Fruit fly (Drosophila melanogaster) whole organism, embryonic: ENCODE data around the gene Mybbp1A.

ENCODE experiments used
- Aef1 ChIP-seq: fragments of 200-800 bp; sonication (Bioruptor generic); IDR thresholded peaks from 3 replicates; pipeline ENCODE4 v1.3.6; 2022; ENCODE audit warnings: missing biosample characterization, missing genetic modification characterization
- BtbVII ChIP-seq: fragments of 200-800 bp; sonication (Bioruptor generic); optimal IDR thresholded peaks from 3 replicates; lab custom pipeline; 2017; ENCODE audit warnings: missing biosample characterization, mild to moderate bottlenecking, missing genetic modification characterization
- CG10979 ChIP-seq: fragments of 200-800 bp; sonication (Bioruptor generic); optimal IDR thresholded peaks from 2 replicates; lab custom pipeline; 2018; ENCODE audit warnings: missing biosample characterization, mild to moderate bottlenecking, missing genetic modification characterization, moderate library complexity
- CG11560 ChIP-seq: fragments of 200-800 bp; sonication (Bioruptor generic); IDR thresholded peaks from 3 replicates; pipeline ENCODE4 v1.3.6; 2022; ENCODE audit warnings: missing biosample characterization, missing genetic modification characterization
- CG11695 ChIP-seq: fragments of 200-800 bp; sonication (Bioruptor generic); IDR thresholded peaks from 3 replicates; pipeline ENCODE4 v1.3.6; 2022; ENCODE audit warnings: missing biosample characterization, missing genetic modification characterization
- CG12299 ChIP-seq: fragments of 200-800 bp; sonication (Bioruptor generic); optimal IDR thresholded peaks from 2 replicates; lab custom pipeline; 2018; ENCODE audit warnings: missing biosample characterization, mild to moderate bottlenecking, missing genetic modification characterization
- CG13424 ChIP-seq: fragments of 200-800 bp; sonication (Bioruptor generic); optimal IDR thresholded peaks from 2 replicates; lab custom pipeline; 2019; ENCODE audit warnings: missing biosample characterization, mild to moderate bottlenecking, missing genetic modification characterization, moderate library complexity
- CG13624 ChIP-seq: fragments of 200-800 bp; sonication (Bioruptor generic); optimal IDR thresholded peaks from 2 replicates; lab custom pipeline; 2016; ENCODE audit warnings: missing biosample characterization, missing genetic modification characterization
- CG15269 ChIP-seq: fragments of 200-800 bp; sonication (Bioruptor generic); optimal IDR thresholded peaks from 2 replicates; lab custom pipeline; 2018; ENCODE audit warnings: missing biosample characterization, mild to moderate bottlenecking, missing genetic modification characterization, moderate library complexity
- CG15514 ChIP-seq: fragments of 200-800 bp; sonication (Bioruptor generic); optimal IDR thresholded peaks from 3 replicates; lab custom pipeline; 2017; ENCODE audit warnings: missing biosample characterization, missing genetic modification characterization, mild to moderate bottlenecking, moderate library complexity, missing genetic modification reagents
- CG15601 ChIP-seq: fragments of 200-800 bp; sonication (Bioruptor generic); optimal IDR thresholded peaks from 3 replicates; lab custom pipeline; 2019; ENCODE audit warnings: missing biosample characterization, mild to moderate bottlenecking, missing genetic modification characterization, moderate library complexity
- CG16779 ChIP-seq: fragments of 200-800 bp; sonication (Bioruptor generic); IDR thresholded peaks from 2 replicates; pipeline ENCODE4 v1.3.6; 2022; ENCODE audit warnings: missing biosample characterization, missing genetic modification characterization
- CG17829 ChIP-seq: fragments of 200-800 bp; optimal IDR thresholded peaks from 2 replicates; lab custom pipeline; 2019; ENCODE audit warnings: missing biosample characterization, mild to moderate bottlenecking, missing genetic modification characterization, moderate library complexity
- CG18476 ChIP-seq: fragments of 200-800 bp; sonication (Bioruptor generic); optimal IDR thresholded peaks from 2 replicates; lab custom pipeline; 2016; ENCODE audit warnings: missing biosample characterization, mild to moderate bottlenecking, missing genetic modification characterization
- CG18599 ChIP-seq: fragments of 200-800 bp; sonication (Bioruptor generic); optimal IDR thresholded peaks from 3 replicates; lab custom pipeline; 2017; ENCODE audit warnings: missing biosample characterization, missing genetic modification characterization, mild to moderate bottlenecking, moderate library complexity, missing genetic modification reagents
- CG32772 ChIP-seq: fragments of 200-800 bp; sonication (Bioruptor generic); IDR thresholded peaks from 2 replicates; pipeline ENCODE4 v1.3.6; 2022; ENCODE audit warnings: missing biosample characterization, missing genetic modification characterization
- CG3847 ChIP-seq: fragments of 200-800 bp; sonication (Bioruptor generic); IDR thresholded peaks from 2 replicates; pipeline ENCODE4 v1.3.6; 2022; ENCODE audit warnings: missing biosample characterization, missing genetic modification characterization
- CG8388 ChIP-seq: fragments of 200-800 bp; sonication (Bioruptor generic); optimal IDR thresholded peaks from 2 replicates; lab custom pipeline; 2019; ENCODE audit warnings: missing biosample characterization, mild to moderate bottlenecking, missing genetic modification characterization, moderate library complexity
- D19B ChIP-seq: fragments of 200-800 bp; sonication (Bioruptor generic); optimal IDR thresholded peaks from 2 replicates; lab custom pipeline; 2017; ENCODE audit warnings: missing biosample characterization, mild to moderate bottlenecking, missing genetic modification characterization
- Dll ChIP-seq: fragments of 200-800 bp; sonication (Bioruptor generic); IDR thresholded peaks from 4 replicates; pipeline ENCODE4 v1.3.6; 2022; ENCODE audit warnings: missing biosample characterization, missing genetic modification characterization; ENCODE audit not compliant: partially characterized antibody
- Dp ChIP-seq: fragments of 200-800 bp; sonication (Bioruptor generic); optimal IDR thresholded peaks from 2 replicates; lab custom pipeline; 2018; ENCODE audit warnings: missing biosample characterization, mild to moderate bottlenecking, missing genetic modification characterization, moderate library complexity
- Ets65A ChIP-seq: fragments of 200-800 bp; sonication (Bioruptor generic); peaks from one replicate; lab custom pipeline; 2016; ENCODE audit warnings: missing biosample characterization, missing genetic modification characterization
- H2.0 ChIP-seq: fragments of 200-800 bp; sonication (Bioruptor generic); IDR thresholded peaks from 2 replicates; pipeline ENCODE4 v1.3.6; 2022; ENCODE audit warnings: missing biosample characterization, missing genetic modification characterization
- HmgD ChIP-seq: fragments of 200-800 bp; sonication (Bioruptor generic); optimal IDR thresholded peaks from 3 replicates; lab custom pipeline; 2016; ENCODE audit warnings: missing biosample characterization, missing genetic modification characterization
- Lhr ChIP-seq: fragments of 200-800 bp; sonication (Bioruptor generic); optimal IDR thresholded peaks from 3 replicates; lab custom pipeline; 2017; ENCODE audit warnings: mild to moderate bottlenecking, missing biosample characterization, missing genetic modification reagents, missing genetic modification characterization
- Mad ChIP-seq: fragments of 200-800 bp; sonication (Bioruptor generic); optimal IDR thresholded peaks from 2 replicates; lab custom pipeline; 2016; ENCODE audit warnings: missing biosample characterization, missing genetic modification characterization
- Med ChIP-seq: fragments of 200-800 bp; sonication (Bioruptor generic); peaks from one replicate; lab custom pipeline; 2016; ENCODE audit warnings: missing biosample characterization, missing genetic modification characterization, mild to moderate bottlenecking, inconsistent platforms, moderate library complexity
- Myb ChIP-seq: fragments of 200-800 bp; sonication (Bioruptor generic); optimal IDR thresholded peaks from 2 replicates; lab custom pipeline; 2016; ENCODE audit warnings: missing biosample characterization, missing genetic modification characterization
- Ptx1 ChIP-seq: fragments of 200-800 bp; sonication (Bioruptor generic); IDR thresholded peaks from 2 replicates; pipeline ENCODE4 v1.3.6; 2022; ENCODE audit warnings: missing biosample characterization, missing genetic modification characterization
- Ravus ChIP-seq: fragments of 200-800 bp; sonication (Bioruptor generic); IDR thresholded peaks from 2 replicates; pipeline ENCODE4 v1.3.6; 2022; ENCODE audit warnings: missing biosample characterization, missing genetic modification characterization
- Sox100B ChIP-seq: fragments of 200-800 bp; sonication (Bioruptor generic); optimal IDR thresholded peaks from 3 replicates; lab custom pipeline; 2018; ENCODE audit warnings: missing biosample characterization, mild to moderate bottlenecking, missing genetic modification characterization
- ab ChIP-seq: fragments of 200-800 bp; sonication (Bioruptor generic); optimal IDR thresholded peaks from 2 replicates; lab custom pipeline; 2016; ENCODE audit warnings: missing biosample characterization, missing genetic modification characterization
- abd-A ChIP-seq: fragments of 200-800 bp; sonication (Bioruptor generic); optimal IDR thresholded peaks from 3 replicates; lab custom pipeline; 2019; ENCODE audit warnings: missing biosample characterization, mild to moderate bottlenecking, missing genetic modification characterization, moderate library complexity
- ase ChIP-seq: fragments of 200-800 bp; sonication (Bioruptor generic); IDR thresholded peaks from 3 replicates; pipeline ENCODE4 v1.3.6; 2022; ENCODE audit warnings: missing biosample characterization, missing genetic modification characterization
- bbx ChIP-seq: fragments of 200-800 bp; sonication (Bioruptor generic); IDR thresholded peaks from 2 replicates; pipeline ENCODE4 v1.3.6; 2022; ENCODE audit warnings: missing biosample characterization, missing genetic modification characterization; ENCODE audit not compliant: partially characterized antibody
- btn ChIP-seq: fragments of 200-800 bp; sonication (Bioruptor generic); optimal IDR thresholded peaks from 2 replicates; lab custom pipeline; 2016; ENCODE audit warnings: missing biosample characterization, missing genetic modification characterization
- dysf ChIP-seq: fragments of 200-800 bp; sonication (Bioruptor generic); IDR thresholded peaks from 3 replicates; pipeline ENCODE4 v1.3.6; 2022; ENCODE audit warnings: missing biosample characterization, missing genetic modification characterization
- emc ChIP-seq: fragments of 200-800 bp; sonication (Bioruptor generic); optimal IDR thresholded peaks from 2 replicates; lab custom pipeline; 2016; ENCODE audit warnings: missing biosample characterization, missing genetic modification characterization
- fd96Cb ChIP-seq: fragments of 200-800 bp; sonication (Bioruptor generic); optimal IDR thresholded peaks from 2 replicates; lab custom pipeline; 2018; ENCODE audit warnings: missing biosample characterization, mild to moderate bottlenecking, missing genetic modification characterization, moderate library complexity
- gfzf ChIP-seq: fragments of 200-800 bp; sonication (Bioruptor generic); optimal IDR thresholded peaks from 2 replicates; lab custom pipeline; 2016; ENCODE audit warnings: missing biosample characterization, mild to moderate bottlenecking, missing genetic modification characterization, moderate library complexity
- grn ChIP-seq: fragments of 200-800 bp; sonication (Bioruptor generic); optimal IDR thresholded peaks from 3 replicates; lab custom pipeline; 2017; ENCODE audit warnings: missing biosample characterization, missing genetic modification characterization
- gro ChIP-seq: fragments of 200-800 bp; sonication (Bioruptor generic); optimal IDR thresholded peaks from 2 replicates; lab custom pipeline; 2016; ENCODE audit warnings: missing biosample characterization, missing genetic modification characterization
- klu ChIP-seq: fragments of 200-800 bp; sonication (Bioruptor generic); IDR thresholded peaks from 2 replicates; pipeline ENCODE4 v1.3.6; 2022; ENCODE audit warnings: missing biosample characterization, missing genetic modification characterization
- lab ChIP-seq: fragments of 200-800 bp; sonication (Bioruptor generic); optimal IDR thresholded peaks from 3 replicates; lab custom pipeline; 2017; ENCODE audit warnings: missing biosample characterization, missing genetic modification characterization, mild to moderate bottlenecking, moderate library complexity, missing genetic modification reagents
- lbe ChIP-seq: fragments of 200-800 bp; sonication (Bioruptor generic); optimal IDR thresholded peaks from 2 replicates; lab custom pipeline; 2016; ENCODE audit warnings: missing biosample characterization, mild to moderate bottlenecking, missing genetic modification characterization
- lmd ChIP-seq: fragments of 200-800 bp; sonication (Bioruptor generic); IDR thresholded peaks from 2 replicates; pipeline ENCODE4 v1.3.6; 2022; ENCODE audit warnings: missing biosample characterization, missing genetic modification characterization
- pnt ChIP-seq: fragments of 200-800 bp; sonication (Bioruptor generic); optimal IDR thresholded peaks from 3 replicates; lab custom pipeline; 2016; ENCODE audit warnings: missing biosample characterization, missing genetic modification characterization
- row ChIP-seq: fragments of 200-800 bp; sonication (Bioruptor generic); IDR thresholded peaks from 3 replicates; pipeline ENCODE4 v1.3.6; 2022; ENCODE audit warnings: missing biosample characterization, missing genetic modification characterization
- trem ChIP-seq: fragments of 200-800 bp; optimal IDR thresholded peaks from 3 replicates; lab custom pipeline; 2019; ENCODE audit warnings: missing biosample characterization, mild to moderate bottlenecking, missing genetic modification characterization, moderate library complexity
- trh ChIP-seq: fragments of 200-800 bp; sonication (Bioruptor generic); optimal IDR thresholded peaks from 2 replicates; lab custom pipeline; 2016; ENCODE audit warnings: missing biosample characterization, missing genetic modification characterization
- yki ChIP-seq: fragments of >200 bp; optimal IDR thresholded peaks from 3 replicates; lab custom pipeline; 2018

The Mybbp1A gene

dm6 chrX:635495-636142, 6.0 kb downstream of the Mybbp1A start, which contains the start of gene Dredd (continued):
- TF ChIP-seq yki (no peak), Sox100B (no peak), trh (GFP tag; lab: Kevin White, UChicago) (no peak), gfzf (peak; percentile 61), emc (no peak), Mad (GFP tag; lab: Kevin White, UChicago) (no peak), CG10979 (tag; lab: Kevin White, UChicago) (no peak), lbe (GFP tag; lab: Kevin White, UChicago) (peak; percentile 33), bbx (peak; percentile 84), CG15601 (tag; lab: Kevin White, UChicago) (no peak), ase (GFP tag; lab: Robert Waterston, UW) (no peak), lab (GFP tag; lab: Kevin White, UChicago) (peak; percentile 56), CG15514 (peak; percentile 61), CG12299 (tag; lab: Kevin White, UChicago) (peak; percentile 36), CG32772 (GFP tag; lab: Robert Waterston, UW) (no peak), HmgD (GFP tag; lab: Kevin White, UChicago) (no peak), CG18476 (GFP tag; lab: Kevin White, UChicago) (no peak), lmd (GFP tag; lab: Robert Waterston, UW) (no peak), Ptx1 (GFP tag; lab: Robert Waterston, UW) (no peak), Dp (GFP tag; lab: Kevin White, UChicago) (peak; percentile 39), BtbVII (GFP tag; lab: Kevin White, UChicago) (peak; percentile 48), CG18599 (GFP tag; lab: Kevin White, UChicago) (no peak), CG11560 (tag; lab: Robert Waterston, UW) (no peak), Myb (GFP tag; lab: Kevin White, UChicago) (peak; percentile 24), D19B (GFP tag; lab: Kevin White, UChicago) (peak; percentile 70), btn (GFP tag; lab: Kevin White, UChicago) (no peak), Lhr (GFP tag; lab: Kevin White, UChicago) (peak; percentile 27), CG13424 (tag; lab: Kevin White, UChicago) (no peak), Aef1 (GFP tag; lab: Robert Waterston, UW) (no peak), CG3847 (GFP tag; lab: Robert Waterston, UW) (no peak), dysf (GFP tag; lab: Robert Waterston, UW) (no peak), trem (tag; lab: Kevin White, UChicago) (peak; percentile 63), klu (GFP tag; lab: Robert Waterston, UW) (no peak), abd-A (tag; lab: Kevin White, UChicago) (no peak), Ets65A (GFP tag; lab: Kevin White, UChicago) (peak; percentile 26), Med (GFP tag; lab: Kevin White, UChicago) (peak; percentile 61), CG16779 (GFP tag; lab: Robert Waterston, UW) (no peak), gro (GFP tag; lab: Kevin White, UChicago) (peak; percentile 20), Ravus (GFP tag; lab: Robert Waterston, UW) (no peak), row (GFP tag; lab: Robert Waterston, UW) (0 out of 3 replicates have a peak, but pooled peaks have one; percentile 10), CG13624 (GFP tag; lab: Kevin White, UChicago) (no peak), fd96Cb (tag; lab: Kevin White, UChicago) (no peak), CG17829 (tag; lab: Kevin White, UChicago) (peak; percentile 79), pnt (GFP tag; lab: Kevin White, UChicago) (no peak), ab (GFP tag; lab: Kevin White, UChicago) (no peak), grn (GFP tag; lab: Kevin White, UChicago) (no peak), CG11695 (GFP tag; lab: Robert Waterston, UW) (no peak), CG8388 (GFP tag; lab: Kevin White, UChicago) (no peak), CG15269 (tag; lab: Kevin White, UChicago) (no peak), Dll (GFP tag; lab: Robert Waterston, UW) (peak; percentile 93), H2.0 (no peak)
